Worm (Caenorhabditis elegans): ENCODE data around the gene H20E11.1.

ce11 chrIV:6834705-6835104 lies 4.8 kb downstream of the H20E11.1 start:
- TF ChIP-seq lin-39 (tag; optimal IDR thresholded peaks at IDR 0.05) (no peak), ama-1 (optimal IDR thresholded peaks at IDR 0.05) (no peak), nhr-77 (tag; optimal IDR thresholded peaks at IDR 0.05) (no peak), nhr-11 (tag; optimal IDR thresholded peaks at IDR 0.05) (no peak), nhr-12 (tag; optimal IDR thresholded peaks at IDR 0.05) (no peak), zag-1 (tag; optimal IDR thresholded peaks at IDR 0.05) (no peak), nhr-10 (tag; optimal IDR thresholded peaks at IDR 0.05) (no peak), ceh-16 (tag; optimal IDR thresholded peaks at IDR 0.05) (no peak), nhr-25 (tag; optimal IDR thresholded peaks at IDR 0.05) (no peak), ztf-1 (GFP tag; conservative IDR thresholded peaks at IDR 0.05) (no peak)

Data from whole organism, L2 larva.